Worm (Caenorhabditis elegans) whole organism, L1 larva: ENCODE results near the gene W09D10.5.

Experiments
- C04F5.9 ChIP-seq: sonication (generic microtip); optimal IDR thresholded peaks from 2 replicates; lab custom pipeline; 2016; ENCODE audit warnings: missing genetic modification characterization, missing compliant biosample characterization
- Y116A8C.19 ChIP-seq: sonication (generic microtip); optimal IDR thresholded peaks from 2 replicates; lab custom pipeline; 2016; ENCODE audit warnings: missing compliant biosample characterization, missing genetic modification characterization, borderline replicate concordance
- alr-1 ChIP-seq: fragments of 200-800 bp; sonication (Bioruptor generic); optimal IDR thresholded peaks from 2 replicates; lab custom pipeline; 2018; ENCODE audit warnings: borderline replicate concordance, mild to moderate bottlenecking, missing genetic modification characterization, missing compliant biosample characterization
- aly-2 ChIP-seq: fragments of 150-350 bp; optimal IDR thresholded peaks from 2 replicates; lab custom pipeline; 2014; ENCODE audit warnings: missing biosample characterization, missing genetic modification characterization
- ama-1 ChIP-seq: fragments of 150-350 bp; optimal IDR thresholded peaks from 2 replicates; lab custom pipeline; 2014
- blmp-1 ChIP-seq: fragments of 150-350 bp; optimal IDR thresholded peaks from 2 replicates; lab custom pipeline; 2014; ENCODE audit warnings: missing biosample characterization, missing genetic modification characterization
- ceh-8 ChIP-seq: fragments of 200-800 bp; sonication (Bioruptor generic); optimal IDR thresholded peaks from 2 replicates; lab custom pipeline; 2018; ENCODE audit warnings: mild to moderate bottlenecking, missing genetic modification characterization, moderate library complexity, missing compliant biosample characterization
- ceh-88 ChIP-seq: fragments of 200-800 bp; sonication (Bioruptor generic); IDR thresholded peaks from 2 replicates; pipeline ENCODE4 v1.3.6; 2022; ENCODE audit warnings: missing genetic modification characterization, missing compliant biosample characterization
- ceh-90 ChIP-seq: sonication (generic microtip); optimal IDR thresholded peaks from 2 replicates; lab custom pipeline; 2016; ENCODE audit warnings: missing genetic modification characterization, missing compliant biosample characterization
- ces-1 ChIP-seq: fragments of 150-350 bp; optimal IDR thresholded peaks from 2 replicates; lab custom pipeline; 2014; ENCODE audit warnings: missing biosample characterization, missing genetic modification reagents, missing genetic modification characterization
- dpl-1 ChIP-seq, 3 experiments: fragments of 150-350 bp in 2 of 3; sonication (generic microtip) in 1 of 3; optimal IDR thresholded peaks; 2 replicates each; lab custom pipeline; 2014 to 2017; ENCODE audit warnings: missing biosample characterization in 3 of 3, missing genetic modification characterization in 3 of 3, missing genetic modification reagents in 3 of 3
- egl-27 ChIP-seq, 2 experiments: fragments of 150-350 bp in 1 of 2; sonication (generic microtip); optimal IDR thresholded peaks; 3 replicates each; lab custom pipeline; 2017 to 2018; ENCODE audit warnings: missing biosample characterization in 2 of 2, missing genetic modification characterization in 2 of 2, missing genetic modification reagents in 2 of 2
- elt-2 ChIP-seq: sonication (generic microtip); optimal IDR thresholded peaks from 2 replicates; lab custom pipeline; 2016; ENCODE audit warnings: missing genetic modification characterization, mild to moderate bottlenecking, inconsistent platforms, missing compliant biosample characterization, missing genetic modification reagents
- ets-5 ChIP-seq: fragments of 200-800 bp; sonication (Bioruptor generic); IDR thresholded peaks from 2 replicates; pipeline ENCODE4 v1.3.6; 2022; ENCODE audit warnings: missing genetic modification characterization, missing compliant biosample characterization
- fkh-10 ChIP-seq: sonication (generic microtip); optimal IDR thresholded peaks from 2 replicates; lab custom pipeline; 2017; ENCODE audit warnings: missing biosample characterization, missing genetic modification reagents, missing genetic modification characterization
- fkh-4 ChIP-seq: sonication (generic microtip); optimal IDR thresholded peaks from 2 replicates; lab custom pipeline; 2016; ENCODE audit warnings: missing compliant biosample characterization, missing genetic modification characterization, borderline replicate concordance
- fos-1 ChIP-seq: fragments of 150-350 bp; optimal IDR thresholded peaks from 2 replicates; lab custom pipeline; 2014; ENCODE audit warnings: missing biosample characterization, missing genetic modification characterization
- hlh-17 ChIP-seq: fragments of 200-800 bp; sonication (Bioruptor generic); optimal IDR thresholded peaks from 2 replicates; lab custom pipeline; 2018; ENCODE audit warnings: missing genetic modification characterization, mild to moderate bottlenecking, missing compliant biosample characterization, moderate library complexity, borderline replicate concordance
- hpl-2 ChIP-seq: fragments of 150-350 bp; optimal IDR thresholded peaks from 2 replicates; lab custom pipeline; 2014; ENCODE audit warnings: missing biosample characterization, missing genetic modification reagents, missing genetic modification characterization
- isw-1 ChIP-seq: fragments of 200-800 bp; sonication (Bioruptor generic); IDR thresholded peaks from 2 replicates; pipeline ENCODE4 v1.3.6; 2022; ENCODE audit warnings: missing genetic modification characterization, missing compliant biosample characterization
- lin-14 ChIP-seq: fragments of 200-800 bp; sonication (Bioruptor generic); optimal IDR thresholded peaks from 2 replicates; lab custom pipeline; 2018; ENCODE audit warnings: mild to moderate bottlenecking, missing genetic modification characterization, moderate library complexity, missing compliant biosample characterization
- lin-35 ChIP-seq, 2 experiments: fragments of 150-350 bp; optimal IDR thresholded peaks; 2 replicates each; lab custom pipeline; 2014; ENCODE audit warnings: missing biosample characterization in 2 of 2, missing genetic modification characterization in 2 of 2, missing genetic modification reagents in 2 of 2
- lsy-2 ChIP-seq, 2 experiments: fragments of 150-350 bp; optimal IDR thresholded peaks; 2 replicates each; lab custom pipeline; 2014; ENCODE audit warnings: missing biosample characterization in 2 of 2, missing genetic modification characterization in 2 of 2
- mab-9 ChIP-seq: fragments of 200-800 bp; sonication (Bioruptor generic); IDR thresholded peaks from 2 replicates; pipeline ENCODE4 v1.3.6; 2022; ENCODE audit warnings: missing genetic modification reagents, missing genetic modification characterization, missing compliant biosample characterization
- mdl-1 ChIP-seq, 2 experiments: fragments of 150-350 bp; optimal IDR thresholded peaks; 2 replicates each; lab custom pipeline; 2014 to 2017; ENCODE audit warnings: missing biosample characterization in 2 of 2, missing genetic modification characterization in 2 of 2, inconsistent platforms in 1 of 2
- mef-2 ChIP-seq: fragments of 150-350 bp; optimal IDR thresholded peaks from 2 replicates; lab custom pipeline; 2014; ENCODE audit warnings: missing biosample characterization, missing genetic modification characterization
- mep-1 ChIP-seq: fragments of 150-350 bp; optimal IDR thresholded peaks from 2 replicates; lab custom pipeline; 2014; ENCODE audit warnings: missing biosample characterization, missing genetic modification characterization
- nhr-11 ChIP-seq: fragments of 150-350 bp; optimal IDR thresholded peaks from 2 replicates; lab custom pipeline; 2014; ENCODE audit warnings: missing biosample characterization, missing genetic modification characterization
- nhr-12 ChIP-seq: sonication (generic microtip); optimal IDR thresholded peaks from 2 replicates; lab custom pipeline; 2017; ENCODE audit warnings: missing biosample characterization, missing genetic modification characterization
- nhr-19 ChIP-seq: fragments of 200-800 bp; sonication (Bioruptor generic); conservative IDR thresholded peaks from 2 replicates; pipeline ENCODE4 v1.3.6; 2022; ENCODE audit warnings: missing genetic modification characterization, missing compliant biosample characterization
- nhr-20 ChIP-seq: sonication (generic microtip); optimal IDR thresholded peaks from 2 replicates; lab custom pipeline; 2016; ENCODE audit warnings: mild to moderate bottlenecking, missing genetic modification characterization, missing compliant biosample characterization
- nhr-28 ChIP-seq: fragments of 150-350 bp; optimal IDR thresholded peaks from 2 replicates; lab custom pipeline; 2014; ENCODE audit warnings: missing biosample characterization, missing genetic modification characterization
- nhr-71 ChIP-seq: sonication (generic microtip); optimal IDR thresholded peaks from 2 replicates; lab custom pipeline; 2016; ENCODE audit warnings: mild to moderate bottlenecking, missing genetic modification characterization, moderate library complexity, missing compliant biosample characterization
- nhr-76 ChIP-seq: sonication (generic microtip); optimal IDR thresholded peaks from 2 replicates; lab custom pipeline; 2017; ENCODE audit warnings: missing biosample characterization, missing genetic modification characterization
- nhr-84 ChIP-seq: sonication (generic microtip); optimal IDR thresholded peaks from 2 replicates; lab custom pipeline; 2017; ENCODE audit warnings: missing biosample characterization, missing genetic modification characterization
- nhr-85 ChIP-seq: sonication (generic microtip); peaks from one replicate; lab custom pipeline; 2016; ENCODE audit warnings: missing genetic modification characterization, inconsistent platforms, missing compliant biosample characterization
- nhr-90 ChIP-seq: sonication (generic microtip); optimal IDR thresholded peaks from 2 replicates; lab custom pipeline; 2016; ENCODE audit warnings: mild to moderate bottlenecking, missing genetic modification characterization, missing compliant biosample characterization; ENCODE audit not compliant: poor library complexity
- pag-3 ChIP-seq: sonication (generic microtip); optimal IDR thresholded peaks from 2 replicates; lab custom pipeline; 2017; ENCODE audit warnings: missing genetic modification characterization, mild to moderate bottlenecking, missing compliant biosample characterization, antibody characterized with exemption, borderline replicate concordance; ENCODE audit not compliant: insufficient read depth
- pax-3 ChIP-seq: fragments of 200-800 bp; sonication (Bioruptor generic); optimal IDR thresholded peaks from 2 replicates; lab custom pipeline; 2018; ENCODE audit warnings: mild to moderate bottlenecking, missing genetic modification characterization, moderate library complexity, missing compliant biosample characterization
- pqm-1 ChIP-seq: sonication (generic microtip); optimal IDR thresholded peaks from 3 replicates; lab custom pipeline; 2017; ENCODE audit warnings: missing biosample characterization, missing genetic modification characterization
- rnt-1 ChIP-seq: sonication (generic microtip); optimal IDR thresholded peaks from 2 replicates; lab custom pipeline; 2016; ENCODE audit warnings: mild to moderate bottlenecking, missing genetic modification characterization, moderate library complexity, missing compliant biosample characterization
- snpc-4 ChIP-seq: fragments of 150-350 bp; optimal IDR thresholded peaks from 2 replicates; lab custom pipeline; 2014; ENCODE audit warnings: missing biosample characterization, missing genetic modification characterization
- snu-23 ChIP-seq: sonication (generic microtip); optimal IDR thresholded peaks from 2 replicates; lab custom pipeline; 2016; ENCODE audit warnings: missing genetic modification characterization, missing compliant biosample characterization
- sptf-1 ChIP-seq: fragments of 150-350 bp; optimal IDR thresholded peaks from 2 replicates; lab custom pipeline; 2014; ENCODE audit warnings: missing biosample characterization, missing genetic modification characterization
- swsn-7 ChIP-seq: sonication (generic microtip); optimal IDR thresholded peaks from 2 replicates; lab custom pipeline; 2016; ENCODE audit warnings: missing genetic modification characterization, missing compliant biosample characterization
- tbx-2 ChIP-seq: sonication (generic microtip); optimal IDR thresholded peaks from 2 replicates; lab custom pipeline; 2016; ENCODE audit warnings: missing genetic modification characterization, missing compliant biosample characterization
- tlp-1 ChIP-seq: fragments of 150-350 bp; optimal IDR thresholded peaks from 2 replicates; lab custom pipeline; 2014; ENCODE audit warnings: missing biosample characterization, missing genetic modification characterization
- unc-130 ChIP-seq: fragments of 150-350 bp; optimal IDR thresholded peaks from 2 replicates; lab custom pipeline; 2017; ENCODE audit warnings: missing biosample characterization, missing genetic modification characterization, inconsistent platforms
- unc-62 ChIP-seq: fragments of 150-350 bp; optimal IDR thresholded peaks from 2 replicates; lab custom pipeline; 2014; ENCODE audit warnings: missing biosample characterization, missing genetic modification reagents, missing genetic modification characterization
- unc-86 ChIP-seq: sonication (generic microtip); optimal IDR thresholded peaks from 2 replicates; lab custom pipeline; 2016; ENCODE audit warnings: missing genetic modification characterization, missing compliant biosample characterization
- xbp-1 ChIP-seq: sonication (generic microtip); optimal IDR thresholded peaks from 2 replicates; lab custom pipeline; 2016; ENCODE audit warnings: missing genetic modification characterization, missing compliant biosample characterization
- zag-1 ChIP-seq: fragments of 150-350 bp; optimal IDR thresholded peaks from 2 replicates; lab custom pipeline; 2014; ENCODE audit warnings: missing biosample characterization, missing genetic modification characterization
- ztf-4 ChIP-seq: fragments of 150-350 bp; optimal IDR thresholded peaks from 2 replicates; lab custom pipeline; 2014; ENCODE audit warnings: missing biosample characterization, missing genetic modification characterization

Gene W09D10.5

ce11 chrIII:10720170-10720569 lies 8.8 kb upstream of the W09D10.5 start (continued):
- TF ChIP-seq ceh-88 (GFP tag; lab: Robert Waterston, UW), result no peak; the same call in 1 of the 2 replicates
- TF ChIP-seq unc-130 (tag; lab: Kevin White, UChicago), result peak; percentile 64
- TF ChIP-seq lin-35 (GFP tag; optimal IDR thresholded peaks at IDR 0.05; lab: Kevin White, UChicago), result peak; percentile 76 to 78
- TF ChIP-seq nhr-20 (tag; lab: Kevin White, UChicago), result peak; percentile 95
- TF ChIP-seq unc-62 (GFP tag; lab: Kevin White, UChicago), result no peak
- no peak for TF ChIP-seq nhr-12 (tag; lab: Kevin White, UChicago)
- TF ChIP-seq tbx-2 (tag; lab: Kevin White, UChicago), result peak; percentile 92
- peak; percentile 5 for TF ChIP-seq mef-2 (tag; lab: Kevin White, UChicago)
- TF ChIP-seq fos-1 (tag; lab: Kevin White, UChicago), result peak; percentile 76
- TF ChIP-seq zag-1 (tag; lab: Kevin White, UChicago), result peak; percentile 18
- TF ChIP-seq alr-1, result no peak
- TF ChIP-seq nhr-11 (tag; lab: Kevin White, UChicago), result peak; percentile 78
- TF ChIP-seq nhr-19, result peak; percentile 93
- peak; percentile 11 for TF ChIP-seq fkh-10
- TF ChIP-seq mep-1 (tag; lab: Kevin White, UChicago), result peak; percentile 81
- TF ChIP-seq unc-86 (tag; lab: Kevin White, UChicago), result peak; percentile 81
- TF ChIP-seq nhr-90 (tag; lab: Kevin White, UChicago), result peak; percentile 81
- no peak for TF ChIP-seq hpl-2
- no peak for TF ChIP-seq nhr-28
- peak; percentile 98 for TF ChIP-seq lin-14 (GFP tag; lab: Kevin White, UChicago)
- peak in 1 of 2 experiments; percentile 28 for TF ChIP-seq egl-27 (tag; optimal IDR thresholded peaks at IDR 0.05; lab: Kevin White, UChicago)
- peak; percentile 61 to 63 (median 61) for TF ChIP-seq dpl-1 (GFP tag; optimal IDR thresholded peaks at IDR 0.05; lab: Kevin White, UChicago)
- peak; percentile 93 for TF ChIP-seq rnt-1
- TF ChIP-seq tlp-1 (tag; lab: Kevin White, UChicago), result no peak
- no peak for TF ChIP-seq sptf-1 (tag; lab: Kevin White, UChicago)
- no peak for TF ChIP-seq nhr-84 (tag; lab: Kevin White, UChicago)
- TF ChIP-seq ceh-90 (tag; lab: Kevin White, UChicago), result no peak
- TF ChIP-seq mab-9, result peak; percentile 67
- peak; percentile 75 for TF ChIP-seq pax-3
- peak; percentile 96 for TF ChIP-seq nhr-85
- peak; percentile 79 for TF ChIP-seq elt-2 (tag; lab: Kevin White, UChicago)
- peak; percentile 95 for TF ChIP-seq snu-23 (GFP tag; lab: Kevin White, UChicago)
- TF ChIP-seq swsn-7 (tag; lab: Kevin White, UChicago), result peak; percentile 91
- no peak for TF ChIP-seq ets-5 (GFP tag; lab: Robert Waterston, UW)
- no peak for TF ChIP-seq Y116A8C.19 (tag; lab: Kevin White, UChicago)
- TF ChIP-seq hlh-17 (GFP tag; lab: Kevin White, UChicago), result no peak
- TF ChIP-seq lsy-2 (tag; optimal IDR thresholded peaks at IDR 0.05; lab: Kevin White, UChicago), result peak; percentile 82 to 85
- TF ChIP-seq blmp-1 (tag; lab: Kevin White, UChicago), result peak; percentile 60
- peak; percentile 5 for TF ChIP-seq ceh-8
- TF ChIP-seq snpc-4 (tag; lab: Kevin White, UChicago), result peak; percentile 60
- TF ChIP-seq ama-1, result no peak
- TF ChIP-seq mdl-1 (tag; optimal IDR thresholded peaks at IDR 0.05; lab: Kevin White, UChicago), result peak in 1 of 2 experiments; percentile 84
- peak; percentile 9 for TF ChIP-seq C04F5.9 (tag; lab: Kevin White, UChicago)
- TF ChIP-seq ztf-4, result peak; percentile 82
- peak; percentile 97 for TF ChIP-seq nhr-71 (tag; lab: Kevin White, UChicago)
- no peak for TF ChIP-seq ces-1 (GFP tag; lab: Kevin White, UChicago)
- TF ChIP-seq aly-2 (tag; lab: Kevin White, UChicago), result no peak
- TF ChIP-seq pqm-1 (tag; lab: Kevin White, UChicago), result no peak
- TF ChIP-seq isw-1 (GFP tag; lab: Robert Waterston, UW), result peak; percentile 75
- TF ChIP-seq xbp-1 (tag; lab: Kevin White, UChicago), result peak; percentile 73
- TF ChIP-seq pag-3 (tag; lab: Kevin White, UChicago), result peak; percentile 59
- no peak for TF ChIP-seq fkh-4 (tag; lab: Kevin White, UChicago)
- peak; percentile 50 for TF ChIP-seq nhr-76 (tag; lab: Kevin White, UChicago)
